Worm (Caenorhabditis elegans) whole organism, L4/young adult: ENCODE data around the gene mogs-1.

ENCODE experiments used
- W03F9.2 ChIP-seq: fragments of 150-350 bp; optimal IDR thresholded peaks from 2 replicates; lab custom pipeline; 2014; ENCODE audit warnings: missing biosample characterization, missing genetic modification characterization
- dao-5 ChIP-seq: sonication (generic microtip); optimal IDR thresholded peaks from 2 replicates; lab custom pipeline; 2016; ENCODE audit warnings: missing genotype, missing genetic modification characterization, moderate library complexity, missing compliant biosample characterization
- him-1 ChIP-seq: sonication (generic microtip); optimal IDR thresholded peaks from 2 replicates; lab custom pipeline; 2016; ENCODE audit warnings: missing genotype, missing genetic modification reagents, missing genetic modification characterization, missing compliant biosample characterization

Gene mogs-1

DNA sequence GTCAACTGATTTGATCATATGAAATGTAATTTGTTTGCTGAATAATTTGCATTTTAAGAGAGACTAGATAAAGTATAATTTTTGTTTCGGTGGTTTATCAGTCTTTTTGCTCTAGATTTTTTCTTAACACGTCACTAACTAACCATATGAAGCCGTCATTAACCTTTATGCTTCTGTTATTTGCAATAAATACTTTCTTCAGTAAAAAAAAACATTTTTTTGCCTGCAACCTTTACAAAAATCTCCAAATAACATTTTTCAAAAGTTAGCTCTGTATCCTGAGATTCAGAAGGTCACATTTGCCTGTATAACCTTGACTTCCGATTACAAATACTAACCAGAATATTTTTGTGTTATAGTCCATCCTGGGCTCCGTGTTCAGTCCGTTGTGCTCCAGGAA is 51.0 kb downstream of the mogs-1 start:
- TF ChIP-seq W03F9.2 (tag; lab: Kevin White, UChicago) (no peak), dao-5 (no peak), him-1 (tag; lab: Kevin White, UChicago) (no peak)

ce11 chrIV:10970333-10970732 is 51.4 kb downstream of the mogs-1 start:
- no peak for TF ChIP-seq W03F9.2 (tag; lab: Kevin White, UChicago)
- TF ChIP-seq him-1 (tag; lab: Kevin White, UChicago), result no peak
- no peak for TF ChIP-seq dao-5

- no peak for TF ChIP-seq dao-5
- no peak for TF ChIP-seq W03F9.2 (tag; lab: Kevin White, UChicago)
- no peak for TF ChIP-seq him-1 (tag; lab: Kevin White, UChicago)
These were observed 55.4 kb downstream of the mogs-1 start, which contains the start of the genes aqp-3 and Y69E1A.8 for ce11 chrIV:10966359-10966758. aqp-3 (minus strand) TSS chrIV:10966459. Y69E1A.8 (plus strand) TSS chrIV:10966604.
